Worm (Caenorhabditis elegans): ENCODE results near the gene K03A11.5.
A peak's percentile ranks its signal among the peaks of the same experiment; 100 is the strongest.

- TF ChIP-seq tbx-9 (tag; optimal IDR thresholded peaks at IDR 0.05; ENCODE audit: borderline replicate concordance) = peak; percentile 60
- TF ChIP-seq ztf-18 (tag; optimal IDR thresholded peaks at IDR 0.05) = peak; percentile 80
- TF ChIP-seq snpc-4 (GFP tag; optimal IDR thresholded peaks at IDR 0.05) = peak; percentile 85
- peak in 3 of 4 experiments; percentile 77 to 83 (median 82) for TF ChIP-seq snpc-4 (tag; optimal IDR thresholded peaks at IDR 0.05)
These were observed 17.0 kb upstream of the K03A11.5 start for ce11 chrX:13046324-13046723.
